Fruit fly (Drosophila melanogaster): ENCODE measurements around the gene CG5386.
"Not testable (repeated sequence)": the region's sequence is repeated elsewhere in the genome, so short reads cannot be mapped to it uniquely, and the experiment has no call there.

The CG5386 gene

DNA sequence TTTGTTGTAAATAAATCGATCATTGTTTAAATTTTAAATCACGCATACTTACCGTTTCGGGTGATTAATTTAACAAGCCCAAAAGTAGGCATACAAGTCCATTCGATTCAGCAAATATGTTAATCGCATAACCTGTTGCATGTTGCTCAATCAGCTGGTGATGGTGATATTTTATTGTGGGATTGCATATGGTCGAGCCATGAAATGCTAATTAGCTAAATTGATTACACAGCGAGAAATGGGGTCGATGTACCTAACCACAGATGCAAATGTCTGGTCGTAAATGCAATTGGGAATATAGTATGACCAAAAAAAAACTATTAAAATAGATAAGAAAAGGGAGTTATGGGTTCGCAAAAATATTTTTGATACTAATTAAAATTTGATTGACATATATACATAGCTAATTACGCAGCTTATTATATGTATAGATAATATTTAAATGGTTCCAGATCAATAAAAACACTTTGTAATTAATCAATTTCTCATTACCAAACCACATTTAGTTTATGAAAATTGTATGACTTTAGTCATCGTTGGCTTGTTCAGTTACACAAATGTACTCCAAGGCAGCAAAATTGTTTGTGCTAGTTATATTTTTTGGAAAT lies 11.4 kb downstream of the CG5386 start, which contains the start of gene CG33721:
CG33721 (plus strand) TSS at position 558 of the 608 bp plus-strand sequence.
- no peak for TF ChIP-seq EcR (GFP tag; optimal IDR thresholded peaks at IDR 0.05)
- TF ChIP-seq pan (optimal IDR thresholded peaks at IDR 0.05) = no peak
- TF ChIP-seq usp (GFP tag; optimal IDR thresholded peaks at IDR 0.05) = no peak
- TF ChIP-seq CG8478 (optimal IDR thresholded peaks at IDR 0.05) = no peak
- TF ChIP-seq Dll (optimal IDR thresholded peaks at IDR 0.05) = no peak
- TF ChIP-seq psq (optimal IDR thresholded peaks at IDR 0.05) = no peak

DNA sequence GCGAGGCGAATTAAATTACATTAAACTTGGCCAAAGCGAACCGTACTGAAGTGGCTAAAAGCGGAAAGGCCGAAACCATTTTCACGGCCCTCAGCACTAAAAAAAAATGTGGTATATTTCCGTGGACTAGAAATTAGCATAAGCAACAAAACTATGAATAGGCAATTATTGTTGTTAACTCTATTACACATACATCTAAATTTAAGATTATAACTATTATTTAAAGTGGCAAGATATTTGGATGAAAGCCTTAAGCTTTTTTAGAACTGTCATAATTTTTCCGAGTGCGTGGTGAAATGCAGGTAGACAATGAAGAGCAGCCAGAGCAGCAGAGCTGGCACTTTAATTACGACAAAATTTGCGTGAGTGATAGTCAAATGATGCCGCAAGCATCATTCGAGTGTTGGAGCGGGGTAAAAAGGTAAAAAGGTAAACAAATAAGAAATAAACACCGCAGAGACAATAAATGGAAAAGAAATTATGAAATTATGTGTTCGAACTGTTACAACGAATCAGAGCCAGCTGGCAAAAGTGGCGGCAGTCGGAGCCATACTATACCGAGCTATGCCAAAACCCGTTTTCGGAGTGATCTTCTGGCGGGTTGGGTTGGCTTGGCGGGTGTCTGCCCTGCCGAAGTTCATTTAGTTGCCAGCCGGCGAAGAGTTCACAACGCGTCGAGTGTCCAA lies 13.2 kb downstream of the CG5386 start, which contains the start of gene CG7080:
CG7080 (plus strand) TSS at position 636 of the 686 bp plus-strand sequence.
- TF ChIP-seq CG8478 (optimal IDR thresholded peaks at IDR 0.05) (no peak), pan (optimal IDR thresholded peaks at IDR 0.05) (no peak), psq (optimal IDR thresholded peaks at IDR 0.05) (no peak), Dll (optimal IDR thresholded peaks at IDR 0.05) (no peak), EcR (GFP tag; optimal IDR thresholded peaks at IDR 0.05) (no peak), usp (GFP tag; optimal IDR thresholded peaks at IDR 0.05) (no peak)

DNA sequence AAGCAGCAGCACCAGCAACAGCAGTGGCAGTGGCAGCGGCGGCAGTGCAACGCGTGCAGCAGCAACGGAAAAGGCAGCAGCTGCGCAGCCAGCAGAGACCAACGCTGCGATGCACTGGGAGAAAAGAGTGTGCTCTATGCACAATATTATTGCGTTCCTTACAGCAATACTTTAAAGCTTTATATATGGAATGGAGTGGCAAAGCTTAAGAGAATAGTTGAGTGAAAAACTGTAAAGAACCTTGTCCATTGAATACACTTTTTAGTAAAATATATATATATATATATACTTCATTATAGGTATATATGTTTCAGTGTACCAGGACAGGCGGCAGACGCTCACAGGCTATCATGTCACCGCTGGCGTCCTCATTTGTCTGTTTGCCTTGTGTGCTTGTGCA lies 17.3 kb downstream of the CG5386 start:
- TF ChIP-seq pan (optimal IDR thresholded peaks at IDR 0.05) (no peak), psq (optimal IDR thresholded peaks at IDR 0.05) (no peak), EcR (GFP tag; optimal IDR thresholded peaks at IDR 0.05) (no peak), CG8478 (optimal IDR thresholded peaks at IDR 0.05) (no peak), usp (GFP tag; optimal IDR thresholded peaks at IDR 0.05) (no peak)

DNA sequence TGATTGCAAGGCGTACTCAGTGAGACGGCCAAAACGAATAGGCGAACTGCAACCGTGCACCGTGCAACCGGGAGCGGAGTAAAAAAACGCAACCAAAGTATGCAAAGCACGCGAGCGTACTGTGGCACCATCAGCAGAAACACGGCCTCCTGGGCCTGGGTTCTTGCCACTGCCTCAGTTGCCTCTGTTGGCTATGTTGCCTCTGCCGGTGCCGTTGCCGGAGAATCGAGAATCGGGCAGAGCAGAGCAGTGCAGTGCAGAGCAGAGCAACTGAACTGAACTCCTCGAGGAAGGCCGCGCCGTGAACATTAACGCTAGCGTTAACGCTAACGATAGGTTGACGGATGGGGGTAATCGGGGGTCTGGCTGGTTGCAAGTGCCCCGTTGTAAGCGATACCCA lies 18.1 kb downstream of the CG5386 start, which contains the start of gene CG34377:
CG34377 (minus strand) TSS at position 101 of the 400 bp plus-strand sequence.
- no peak for TF ChIP-seq psq (optimal IDR thresholded peaks at IDR 0.05)
- no peak for TF ChIP-seq CG8478 (optimal IDR thresholded peaks at IDR 0.05)
- no peak for TF ChIP-seq pan (optimal IDR thresholded peaks at IDR 0.05)

DNA sequence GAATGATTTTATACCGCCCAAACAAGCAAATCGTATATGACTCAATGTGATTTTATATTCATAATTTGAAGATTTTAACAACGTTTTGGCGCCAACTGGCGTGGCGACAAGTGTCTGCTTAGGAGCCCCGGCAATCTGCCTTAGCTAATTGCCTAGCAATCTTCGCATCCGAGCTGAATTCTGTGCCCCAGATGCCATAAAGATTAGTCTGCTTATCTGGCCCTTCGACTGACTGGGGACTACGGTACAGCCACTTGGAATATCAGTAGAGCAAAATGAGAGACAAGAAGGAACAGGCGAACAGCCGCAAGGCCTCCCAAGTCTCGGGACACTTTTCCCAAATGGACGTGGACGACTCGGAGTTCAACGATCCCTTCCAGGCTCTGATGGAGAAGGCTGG lies 42.0 kb downstream of the CG5386 start:
- TF ChIP-seq EcR (GFP tag; optimal IDR thresholded peaks at IDR 0.05) (no peak), usp (GFP tag; optimal IDR thresholded peaks at IDR 0.05) (no peak), Dll (optimal IDR thresholded peaks at IDR 0.05) (no peak)

DNA sequence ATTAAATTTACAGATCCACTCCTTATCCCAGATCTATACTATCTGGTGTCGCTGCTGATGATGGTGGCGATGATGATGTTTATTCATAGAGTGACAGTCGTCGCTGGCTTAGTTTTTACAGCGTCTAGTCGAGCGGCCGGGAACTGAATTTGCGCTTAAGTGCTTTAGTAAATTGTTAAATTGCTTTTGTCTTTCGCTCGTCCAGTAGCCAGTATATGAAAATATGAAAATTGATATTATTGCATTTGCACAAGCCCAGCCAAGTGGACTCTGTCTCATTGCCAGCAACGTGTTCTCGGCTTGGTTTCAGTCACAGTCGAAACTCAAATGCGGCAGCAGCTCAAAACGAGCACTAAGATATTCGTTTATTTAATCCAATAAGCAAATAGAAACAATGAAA lies 43.5 kb downstream of the CG5386 start, which contains the start of gene CG7084:
CG7084 (plus strand) TSS at position 301 of the 400 bp plus-strand sequence.
- not testable (repeated sequence) for TF ChIP-seq psq, pan, Dll (optimal IDR thresholded peaks at IDR 0.05)
